Fruit fly (Drosophila melanogaster): ENCODE results near the gene ncd.

Gene ncd

dm6 chr3R:29774360-29775193, 32.4 kb downstream of the ncd start:
- peak; percentile 47; the same call in 2 of the 3 replicates for TF ChIP-seq fd96Ca (GFP tag; IDR thresholded peaks at IDR 0.05)
- peak; percentile 26; the same call in 1 of the 2 replicates for TF ChIP-seq CG32121 (GFP tag; IDR thresholded peaks at IDR 0.05)
- TF ChIP-seq gl (tag; optimal IDR thresholded peaks at IDR 0.05), result peak; percentile 9
- TF ChIP-seq CG8301 (tag; optimal IDR thresholded peaks at IDR 0.05), result no peak
- peak; percentile 56; the same call in 1 of the 2 replicates for TF ChIP-seq Ets98B (GFP tag; IDR thresholded peaks at IDR 0.05)
- peak; percentile 41 for TF ChIP-seq EcR (GFP tag; optimal IDR thresholded peaks at IDR 0.05)
- peak; percentile 50 for TF ChIP-seq CG13204 (GFP tag; optimal IDR thresholded peaks at IDR 0.05)
- TF ChIP-seq CG4496 (GFP tag; IDR thresholded peaks at IDR 0.05), result no peak

- TF ChIP-seq CG32121 (GFP tag; IDR thresholded peaks at IDR 0.05) (peak; percentile 78), CG13204 (GFP tag; optimal IDR thresholded peaks at IDR 0.05) (peak; percentile 53), D1 (tag; optimal IDR thresholded peaks at IDR 0.05) (no peak), CG15710 (tag; optimal IDR thresholded peaks at IDR 0.05) (peak; percentile 86), Ets98B (GFP tag; IDR thresholded peaks at IDR 0.05) (peak; percentile 43; the same call in 1 of the 2 replicates), CG8301 (tag; optimal IDR thresholded peaks at IDR 0.05) (peak; percentile 80), CG34367 (tag; optimal IDR thresholded peaks at IDR 0.05) (peak; percentile 78), gl (tag; optimal IDR thresholded peaks at IDR 0.05) (peak; percentile 50), CG17806 (tag; optimal IDR thresholded peaks at IDR 0.05) (peak; percentile 68), CG14655 (GFP tag; optimal IDR thresholded peaks at IDR 0.05) (peak; percentile 84), Snoo (tag; optimal IDR thresholded peaks at IDR 0.05) (peak; percentile 4), rn (GFP tag; IDR thresholded peaks at IDR 0.05) (peak; percentile 67; the same call in 1 of the 2 replicates), Pif1B (GFP tag; optimal IDR thresholded peaks at IDR 0.05) (peak; percentile 70), Pif1A (GFP tag; optimal IDR thresholded peaks at IDR 0.05) (peak; percentile 82), fd96Ca (GFP tag; IDR thresholded peaks at IDR 0.05) (peak; percentile 86), CG12605 (GFP tag; IDR thresholded peaks at IDR 0.05) (no peak), CG9948 (tag; optimal IDR thresholded peaks at IDR 0.05) (peak; percentile 74), CG4496 (GFP tag; IDR thresholded peaks at IDR 0.05) (peak; percentile 78; the same call in 2 of the 3 replicates), CG8159 (tag; optimal IDR thresholded peaks at IDR 0.05) (peak; percentile 83), EcR (GFP tag; optimal IDR thresholded peaks at IDR 0.05) (no peak), CG10348 (GFP tag; IDR thresholded peaks at IDR 0.05) (peak; percentile 42)
Measured at dm6 chr3R:29773833-29774324, 33.0 kb downstream of the ncd start.

DNA sequence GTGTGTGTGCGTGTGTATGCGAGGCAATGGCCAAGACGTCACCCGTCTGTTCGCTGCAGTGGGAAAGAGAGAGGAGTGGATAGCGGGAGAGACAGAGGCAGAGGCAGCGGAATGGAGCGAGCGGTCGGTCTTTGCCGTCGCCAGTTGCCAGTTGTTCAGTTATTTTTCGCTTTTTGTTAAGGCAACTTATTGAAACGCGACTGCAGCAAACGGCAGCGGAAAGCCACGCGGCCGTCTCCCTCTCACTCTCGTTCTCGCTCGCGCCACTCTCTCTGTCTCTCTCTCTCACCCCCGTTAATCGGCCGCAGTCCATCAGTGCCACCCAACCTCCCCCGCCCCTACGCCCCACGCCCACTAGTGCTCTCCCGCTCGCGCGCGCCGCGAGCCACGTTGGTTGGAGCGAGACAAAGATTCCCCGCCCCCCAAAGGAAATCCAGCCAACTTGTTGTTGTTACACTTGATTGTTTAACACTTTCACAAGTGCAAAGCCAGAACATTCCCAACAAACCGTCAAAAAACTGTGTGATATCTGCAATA, 34.1 kb downstream of the ncd start:
- TF ChIP-seq Pif1A (GFP tag; optimal IDR thresholded peaks at IDR 0.05) (no peak), CG14655 (GFP tag; optimal IDR thresholded peaks at IDR 0.05) (no peak), Snoo (tag; optimal IDR thresholded peaks at IDR 0.05) (no peak), CG13204 (GFP tag; optimal IDR thresholded peaks at IDR 0.05) (peak; percentile 99), CG8159 (tag; optimal IDR thresholded peaks at IDR 0.05) (no peak), CG10348 (GFP tag; IDR thresholded peaks at IDR 0.05) (peak; percentile 54), CG8301 (tag; optimal IDR thresholded peaks at IDR 0.05) (no peak), Ets98B (GFP tag; IDR thresholded peaks at IDR 0.05) (peak; percentile 70), D1 (tag; optimal IDR thresholded peaks at IDR 0.05) (no peak), CG32121 (GFP tag; IDR thresholded peaks at IDR 0.05) (peak; percentile 78), fd96Ca (GFP tag; IDR thresholded peaks at IDR 0.05) (peak; percentile 51; the same call in 2 of the 3 replicates), EcR (GFP tag; optimal IDR thresholded peaks at IDR 0.05) (peak; percentile 84), CG4496 (GFP tag; IDR thresholded peaks at IDR 0.05) (no peak; the same call in 2 of the 3 replicates), CG17806 (tag; optimal IDR thresholded peaks at IDR 0.05) (no peak), Pif1B (GFP tag; optimal IDR thresholded peaks at IDR 0.05) (no peak), rn (GFP tag; IDR thresholded peaks at IDR 0.05) (peak; percentile 33; the same call in 1 of the 2 replicates), CG15710 (tag; optimal IDR thresholded peaks at IDR 0.05) (peak; percentile 19), CG34367 (tag; optimal IDR thresholded peaks at IDR 0.05) (no peak), CG12605 (GFP tag; IDR thresholded peaks at IDR 0.05) (peak; percentile 68), CG9948 (tag; optimal IDR thresholded peaks at IDR 0.05) (no peak), gl (tag; optimal IDR thresholded peaks at IDR 0.05) (peak; percentile 41)

DNA sequence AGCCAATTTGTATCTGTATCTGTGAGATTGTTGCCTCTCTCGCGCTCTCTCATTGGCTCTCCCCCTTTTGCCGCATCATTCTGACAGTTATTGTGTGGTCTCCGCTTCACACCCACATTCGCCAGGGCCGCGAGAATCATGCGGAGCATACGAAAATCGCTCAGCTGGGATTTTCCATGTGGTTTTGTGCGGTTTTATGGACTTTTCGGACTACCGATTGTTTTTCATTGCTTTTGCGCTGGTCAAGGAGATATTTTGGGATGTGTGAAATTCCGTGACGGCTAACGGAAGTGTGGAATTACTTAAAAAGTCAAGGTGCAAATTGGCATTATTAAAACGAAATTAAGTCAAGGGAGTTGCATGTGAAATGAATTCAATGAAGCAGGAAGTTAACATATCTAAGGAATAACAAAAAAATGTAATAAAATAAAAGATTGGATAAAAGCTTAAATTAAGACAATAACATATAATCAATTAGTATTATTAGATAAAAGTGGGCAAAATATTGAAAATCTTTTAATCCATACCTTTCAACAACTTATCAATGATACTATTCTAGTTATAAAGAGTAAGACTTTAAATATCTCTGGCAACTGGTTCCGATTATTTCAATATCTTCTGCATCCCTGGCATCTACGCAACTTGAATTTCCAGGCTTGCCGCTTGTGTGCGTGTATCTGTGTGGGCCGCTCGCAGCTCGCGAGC, 34.7 kb downstream of the ncd start:
- TF ChIP-seq CG17806 (tag; optimal IDR thresholded peaks at IDR 0.05) (no peak), Snoo (tag; optimal IDR thresholded peaks at IDR 0.05) (peak; percentile 23), Ets98B (GFP tag; IDR thresholded peaks at IDR 0.05) (0 out of 2 replicates have a peak, but pooled peaks have one; percentile 37), CG14655 (GFP tag; optimal IDR thresholded peaks at IDR 0.05) (peak; percentile 73), gl (tag; optimal IDR thresholded peaks at IDR 0.05) (no peak), CG34367 (tag; optimal IDR thresholded peaks at IDR 0.05) (no peak), D1 (tag; optimal IDR thresholded peaks at IDR 0.05) (no peak), CG4496 (GFP tag; IDR thresholded peaks at IDR 0.05) (peak; percentile 35; the same call in 1 of the 3 replicates), EcR (GFP tag; optimal IDR thresholded peaks at IDR 0.05) (no peak), fd96Ca (GFP tag; IDR thresholded peaks at IDR 0.05) (no peak), CG15710 (tag; optimal IDR thresholded peaks at IDR 0.05) (peak; percentile 13), CG8159 (tag; optimal IDR thresholded peaks at IDR 0.05) (peak; percentile 67), CG9948 (tag; optimal IDR thresholded peaks at IDR 0.05) (peak; percentile 32), Pif1B (GFP tag; optimal IDR thresholded peaks at IDR 0.05) (no peak), Pif1A (GFP tag; optimal IDR thresholded peaks at IDR 0.05) (no peak), CG10348 (GFP tag; IDR thresholded peaks at IDR 0.05) (no peak), CG8301 (tag; optimal IDR thresholded peaks at IDR 0.05) (peak; percentile 32), CG13204 (GFP tag; optimal IDR thresholded peaks at IDR 0.05) (no peak), rn (GFP tag; IDR thresholded peaks at IDR 0.05) (no peak), CG12605 (GFP tag; IDR thresholded peaks at IDR 0.05) (no peak), CG32121 (GFP tag; IDR thresholded peaks at IDR 0.05) (no peak)
